Worm (Caenorhabditis elegans): ENCODE data around the gene cct-2.

- TF ChIP-seq elt-1 (tag; optimal IDR thresholded peaks at IDR 0.05) (no peak), nhr-11 (tag; optimal IDR thresholded peaks at IDR 0.05) (no peak), snpc-4 (tag; optimal IDR thresholded peaks at IDR 0.05) (no peak), skn-1 (tag; optimal IDR thresholded peaks at IDR 0.05) (no peak), ztf-11 (tag; optimal IDR thresholded peaks at IDR 0.05) (no peak), ztf-4 (tag; optimal IDR thresholded peaks at IDR 0.05) (peak; percentile 61), nhr-12 (tag; optimal IDR thresholded peaks at IDR 0.05) (no peak), F13H6.1 (tag; optimal IDR thresholded peaks at IDR 0.05) (peak; percentile 12), elt-3 (tag; optimal IDR thresholded peaks at IDR 0.05) (no peak), unc-62 (GFP tag; optimal IDR thresholded peaks at IDR 0.05) (no peak), R02D3.7 (tag; optimal IDR thresholded peaks at IDR 0.05) (no peak), sma-3 (GFP tag; optimal IDR thresholded peaks at IDR 0.05) (peak; percentile 10), nhr-237 (tag; optimal IDR thresholded peaks at IDR 0.05) (no peak), mdl-1 (tag; optimal IDR thresholded peaks at IDR 0.05) (no peak)
Observed at ce11 chrII:8933693-8934432, 6.3 kb downstream of the cct-2 start, which contains the start of gene T21B10.3.

All from whole organism, L2 larva.